Worm (Caenorhabditis elegans): ENCODE results near the gene C06G4.6.

DNA sequence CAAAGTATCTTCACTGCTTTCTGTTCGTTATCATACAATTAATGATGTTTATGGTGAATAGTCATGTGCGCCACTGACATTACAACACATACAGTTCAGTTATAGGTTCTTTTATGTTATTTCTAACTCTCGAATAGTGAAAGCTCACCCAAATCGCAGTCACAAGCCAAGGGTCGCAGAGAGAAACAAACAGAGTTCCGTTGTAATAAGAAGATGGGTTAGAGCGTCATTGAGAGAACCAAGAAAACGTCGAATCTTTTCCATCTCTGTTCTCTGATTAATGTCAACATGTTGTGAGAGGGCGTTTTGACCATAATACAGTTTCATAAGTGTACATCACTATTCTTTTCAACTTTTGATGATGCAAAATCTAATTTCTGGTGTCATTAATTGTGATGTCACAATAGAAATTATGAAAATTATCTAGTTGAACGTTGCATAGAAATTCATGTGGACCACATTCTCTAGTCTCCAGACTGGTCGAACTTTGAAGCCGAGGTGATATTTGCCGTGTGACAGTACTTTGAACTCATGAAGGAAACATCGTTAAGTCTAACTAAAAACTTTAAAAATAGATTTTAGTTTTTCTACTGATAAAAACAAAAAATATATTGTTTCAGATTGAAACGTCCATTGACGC lies 30.1 kb upstream of the C06G4.6 start:
- TF ChIP-seq dao-5 (tag; optimal IDR thresholded peaks at IDR 0.05) (no peak), W03F9.2 (tag; optimal IDR thresholded peaks at IDR 0.05) (no peak)

Data from whole organism, L4/young adult.